Worm (Caenorhabditis elegans) whole organism, L3 larva: Measurements from ENCODE around the gene pigx-1.

Experiments
- R02D3.7 ChIP-seq: fragments of 150-350 bp; optimal IDR thresholded peaks from 2 replicates; lab custom pipeline; 2014; ENCODE audit warnings: missing biosample characterization, missing genetic modification characterization
- ZK546.5 ChIP-seq: sonication (generic microtip); optimal IDR thresholded peaks from 2 replicates; lab custom pipeline; 2017; ENCODE audit warnings: missing biosample characterization, missing genetic modification characterization
- aly-2 ChIP-seq: fragments of 150-350 bp; optimal IDR thresholded peaks from 2 replicates; lab custom pipeline; 2014; ENCODE audit warnings: missing biosample characterization, missing genetic modification characterization
- ama-1 ChIP-seq: fragments of 150-350 bp; optimal IDR thresholded peaks from 2 replicates; lab custom pipeline; 2018
- ceh-9 ChIP-seq: sonication (generic microtip); optimal IDR thresholded peaks from 2 replicates; lab custom pipeline; 2018; ENCODE audit warnings: missing biosample characterization, missing genetic modification characterization
- egl-27 ChIP-seq: sonication (generic microtip); optimal IDR thresholded peaks from 4 replicates; lab custom pipeline; 2017; ENCODE audit warnings: missing biosample characterization, missing genetic modification reagents, missing genetic modification characterization
- egl-5 ChIP-seq: fragments of 150-350 bp; optimal IDR thresholded peaks from 2 replicates; lab custom pipeline; 2017; ENCODE audit warnings: missing biosample characterization, missing genetic modification reagents, missing genetic modification characterization, inconsistent platforms
- elt-1 ChIP-seq: fragments of 150-350 bp; optimal IDR thresholded peaks from 2 replicates; lab custom pipeline; 2014; ENCODE audit warnings: missing biosample characterization, missing genetic modification characterization
- fkh-10 ChIP-seq: sonication (generic microtip); optimal IDR thresholded peaks from 2 replicates; lab custom pipeline; 2017; ENCODE audit warnings: missing biosample characterization, missing genetic modification reagents, missing genetic modification characterization
- fos-1 ChIP-seq: fragments of 150-350 bp; optimal IDR thresholded peaks from 2 replicates; lab custom pipeline; 2014; ENCODE audit warnings: missing biosample characterization, missing genetic modification characterization
- hmg-11 ChIP-seq: sonication (generic microtip); optimal IDR thresholded peaks from 2 replicates; lab custom pipeline; 2016; ENCODE audit warnings: missing genetic modification characterization, missing compliant biosample characterization
- lin-39 ChIP-seq: fragments of 150-350 bp; optimal IDR thresholded peaks from 2 replicates; lab custom pipeline; 2018; ENCODE audit warnings: missing biosample characterization, missing genetic modification reagents, missing genetic modification characterization
- lsy-12 ChIP-seq: sonication (generic microtip); optimal IDR thresholded peaks from 2 replicates; lab custom pipeline; 2016; ENCODE audit warnings: mild to moderate bottlenecking, missing genetic modification characterization, missing compliant biosample characterization
- nfya-1 ChIP-seq: sonication (generic microtip); optimal IDR thresholded peaks from 2 replicates; lab custom pipeline; 2017; ENCODE audit warnings: missing genetic modification characterization, mild to moderate bottlenecking, missing compliant biosample characterization, antibody characterized with exemption, moderate library complexity; ENCODE audit not compliant: insufficient read depth
- nhr-11 ChIP-seq: fragments of 150-350 bp; optimal IDR thresholded peaks from 2 replicates; lab custom pipeline; 2014; ENCODE audit warnings: missing biosample characterization, missing genetic modification characterization
- nhr-12 ChIP-seq: fragments of 150-350 bp; optimal IDR thresholded peaks from 2 replicates; lab custom pipeline; 2014; ENCODE audit warnings: missing biosample characterization, missing genetic modification characterization
- nhr-23 ChIP-seq: fragments of 150-350 bp; optimal IDR thresholded peaks from 2 replicates; lab custom pipeline; 2014; ENCODE audit warnings: missing biosample characterization, missing genetic modification reagents, missing genetic modification characterization
- nhr-43 ChIP-seq: sonication (generic microtip); optimal IDR thresholded peaks from 2 replicates; lab custom pipeline; 2016; ENCODE audit warnings: mild to moderate bottlenecking, missing genetic modification characterization, missing compliant biosample characterization; ENCODE audit not compliant: poor library complexity, severe bottlenecking
- nhr-67 ChIP-seq: fragments of 150-350 bp; optimal IDR thresholded peaks from 2 replicates; lab custom pipeline; 2014; ENCODE audit warnings: missing biosample characterization, missing genetic modification characterization
- nhr-76 ChIP-seq: fragments of 150-350 bp; sonication (generic microtip); optimal IDR thresholded peaks from 5 replicates; lab custom pipeline; 2014; ENCODE audit warnings: missing biosample characterization, missing genetic modification characterization
- nhr-77 ChIP-seq: fragments of 150-350 bp; optimal IDR thresholded peaks from 2 replicates; lab custom pipeline; 2014; ENCODE audit warnings: missing biosample characterization, missing genetic modification characterization
- pha-4 ChIP-seq: fragments of 150-350 bp; optimal IDR thresholded peaks from 2 replicates; lab custom pipeline; 2014; ENCODE audit warnings: missing biosample characterization, missing genetic modification reagents, missing genetic modification characterization
- pqm-1 ChIP-seq: fragments of 150-350 bp; optimal IDR thresholded peaks from 2 replicates; lab custom pipeline; 2017; ENCODE audit warnings: missing biosample characterization, missing genetic modification characterization, inconsistent platforms
- unc-39 ChIP-seq: sonication (generic microtip); optimal IDR thresholded peaks from 4 replicates; lab custom pipeline; 2017; ENCODE audit warnings: missing biosample characterization, missing genetic modification characterization
- unc-62 ChIP-seq: fragments of 150-350 bp; sonication (generic microtip); optimal IDR thresholded peaks from 4 replicates; lab custom pipeline; 2014; ENCODE audit warnings: missing biosample characterization, missing genetic modification reagents, missing genetic modification characterization
- zag-1 ChIP-seq: fragments of 150-350 bp; optimal IDR thresholded peaks from 2 replicates; lab custom pipeline; 2014; ENCODE audit warnings: missing biosample characterization, missing genetic modification characterization
- ztf-11 ChIP-seq: fragments of 150-350 bp; optimal IDR thresholded peaks from 2 replicates; lab custom pipeline; 2014; ENCODE audit warnings: missing biosample characterization, missing genetic modification characterization
- ztf-4 ChIP-seq: fragments of 150-350 bp; optimal IDR thresholded peaks from 2 replicates; lab custom pipeline; 2014; ENCODE audit warnings: missing biosample characterization, missing genetic modification characterization

The pigx-1 gene

ce11 chrX:1062403-1063073 is 34.3 kb downstream of the pigx-1 start, which contains the start of gene unc-1:
Gene unc-1 (minus strand): TSS chrX:1062453.
- TF ChIP-seq pha-4 (tag; lab: Kevin White, UChicago) (no peak), lin-39 (tag; lab: Kevin White, UChicago) (peak; percentile 64), nhr-23 (no peak), nhr-77 (tag; lab: Kevin White, UChicago) (no peak), zag-1 (tag; lab: Kevin White, UChicago) (no peak), hmg-11 (tag; lab: Kevin White, UChicago) (peak; percentile 82), nfya-1 (tag; lab: Kevin White, UChicago) (peak; percentile 59), nhr-43 (no peak)
- TF ChIP-seq, all 47 proteins: peak for 3

- TF ChIP-seq nhr-76, result no peak
- TF ChIP-seq R02D3.7, result no peak
- TF ChIP-seq nfya-1 (tag; lab: Kevin White, UChicago), result peak; percentile 25
- no peak for TF ChIP-seq ama-1 (lab: Kevin White, UChicago)
- TF ChIP-seq unc-39, result no peak
- no peak for TF ChIP-seq nhr-11 (tag; lab: Kevin White, UChicago)
- TF ChIP-seq lin-39 (tag; lab: Kevin White, UChicago), result peak; percentile 25
- no peak for TF ChIP-seq ceh-9 (tag; lab: Kevin White, UChicago)
- no peak for TF ChIP-seq aly-2 (tag; lab: Kevin White, UChicago)
- TF ChIP-seq ztf-4, result no peak
- TF ChIP-seq, all 47 proteins: peak for 2
Observed at ce11 chrX:1060705-1061104, 36.1 kb downstream of the pigx-1 start.

DNA sequence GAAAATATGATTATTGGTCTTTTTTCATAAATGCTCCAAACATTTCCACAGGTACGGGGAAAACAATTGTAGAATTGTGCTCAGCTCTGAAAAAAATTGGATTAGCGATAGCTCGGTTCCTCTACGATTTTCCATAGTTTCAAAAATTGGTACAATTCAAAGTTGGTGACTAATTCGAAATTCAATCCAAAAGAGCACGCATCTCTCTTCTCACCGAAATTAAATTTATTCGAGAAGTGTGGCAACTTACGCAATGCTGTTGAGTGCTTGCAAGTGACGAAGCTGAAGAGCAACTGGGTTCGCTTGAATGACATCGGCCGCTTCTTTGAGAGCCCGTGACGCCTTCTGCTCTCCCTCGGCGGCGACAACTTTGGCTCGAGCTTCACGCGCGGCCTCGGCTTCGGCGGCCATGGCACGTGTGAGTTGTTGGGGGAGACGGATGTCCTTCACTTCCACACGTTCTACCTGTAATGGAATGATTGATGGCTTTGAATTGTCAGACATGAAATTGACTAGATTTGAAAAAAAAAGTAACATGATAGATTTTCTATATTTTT is 38.9 kb downstream of the pigx-1 start:
- peak; percentile 0 for TF ChIP-seq hmg-11 (tag; lab: Kevin White, UChicago)
- TF ChIP-seq nhr-12 (tag; lab: Kevin White, UChicago), result no peak

DNA sequence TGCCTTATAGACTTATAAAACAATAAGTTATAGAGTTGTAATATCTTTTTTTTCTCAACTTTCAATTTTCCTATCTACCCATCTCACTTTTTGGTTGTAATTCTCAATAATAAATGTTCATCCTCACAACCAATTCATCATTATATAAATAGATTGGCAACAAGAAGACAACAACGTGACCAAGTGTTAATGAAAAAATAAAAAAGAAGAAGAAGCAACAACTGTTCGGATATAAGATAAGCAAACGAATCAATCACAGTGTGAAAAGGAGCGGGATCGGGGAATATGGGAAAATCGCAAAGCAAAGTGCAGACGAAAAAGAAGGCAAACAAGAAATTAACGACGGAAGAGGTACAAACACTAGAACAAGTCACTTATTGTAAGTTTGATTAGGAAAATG is 42.9 kb downstream of the pigx-1 start, which contains the start of gene ncs-3:
TSS of gene ncs-3 (plus strand) at position 153 of the 400 bp plus-strand sequence.
- TF ChIP-seq pha-4 (tag; lab: Kevin White, UChicago) (no peak), nfya-1 (tag; lab: Kevin White, UChicago) (peak; percentile 18), egl-5 (tag; lab: Kevin White, UChicago) (peak; percentile 33)
- TF ChIP-seq, all 47 proteins: peak for 2

DNA sequence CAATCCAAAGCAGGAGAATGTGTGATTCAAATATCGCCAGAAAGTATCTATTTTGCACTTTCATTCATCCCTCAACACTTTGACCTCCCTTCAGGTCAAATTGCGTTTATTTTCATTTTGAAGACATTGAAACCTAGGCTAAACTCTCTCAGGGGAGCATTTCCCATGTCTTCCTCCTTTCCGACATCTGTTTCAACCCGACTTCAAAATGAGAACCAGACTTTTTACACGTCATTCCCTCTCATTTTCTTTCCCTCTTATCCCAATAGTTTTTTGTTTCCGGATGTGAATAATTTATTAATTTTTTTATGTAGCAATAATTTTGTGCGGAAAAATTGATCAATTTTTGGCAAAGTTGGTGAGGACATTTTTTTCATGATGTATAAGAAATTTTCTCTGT is 43.9 kb downstream of the pigx-1 start:
- TF ChIP-seq unc-62 (GFP tag; lab: Kevin White, UChicago) (no peak), zag-1 (tag; lab: Kevin White, UChicago) (no peak), ama-1 (lab: Kevin White, UChicago) (no peak), ZK546.5 (tag; lab: Kevin White, UChicago) (no peak), elt-1 (tag; lab: Kevin White, UChicago) (no peak), egl-27 (no peak), fkh-10 (GFP tag; lab: Kevin White, UChicago) (no peak), lsy-12 (tag; lab: Kevin White, UChicago) (no peak), nhr-67 (tag; lab: Kevin White, UChicago) (no peak), fos-1 (tag; lab: Kevin White, UChicago) (no peak), nfya-1 (tag; lab: Kevin White, UChicago) (no peak), nhr-43 (no peak)
- TF ChIP-seq, all 47 proteins: peak for 0

ce11 chrX:1051041-1051440 is 45.8 kb downstream of the pigx-1 start:
- no peak for TF ChIP-seq ztf-11 (tag; lab: Kevin White, UChicago)
- TF ChIP-seq lin-39 (tag; lab: Kevin White, UChicago), result peak; percentile 44
- no peak for TF ChIP-seq pqm-1 (tag; lab: Kevin White, UChicago)
- no peak for TF ChIP-seq nhr-43
- TF ChIP-seq egl-5 (tag; lab: Kevin White, UChicago), result peak; percentile 19
- no peak for TF ChIP-seq egl-27
- TF ChIP-seq nfya-1 (tag; lab: Kevin White, UChicago), result peak; percentile 28
